Fruit fly (Drosophila melanogaster): Measurements from ENCODE around the gene CG13689.

CG13689 gene

DNA sequence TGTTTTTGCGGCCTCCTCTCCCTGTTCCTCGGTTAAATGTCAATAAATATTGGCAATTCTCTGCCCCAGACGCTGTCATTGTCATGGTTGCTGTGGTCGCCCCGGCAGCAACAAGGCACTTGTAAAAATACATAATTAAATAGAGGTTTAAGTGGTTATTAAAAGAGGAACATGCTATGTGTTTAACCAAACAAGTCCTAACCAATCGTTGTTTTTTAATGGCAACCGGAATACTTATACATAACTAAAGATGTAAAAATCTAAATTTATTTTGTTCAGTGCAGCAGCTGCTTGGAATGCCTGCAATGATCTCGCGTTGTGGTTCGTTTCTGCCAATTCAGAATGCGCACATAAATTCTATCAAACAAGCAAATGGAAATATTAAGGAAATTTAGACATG lies 4.3 kb downstream of the CG13689 start:
- no peak for TF ChIP-seq Rel (GFP tag; optimal IDR thresholded peaks at IDR 0.05)
- TF ChIP-seq Rel (tag; optimal IDR thresholded peaks at IDR 0.05) = no peak
- TF ChIP-seq CG9705 (GFP tag; optimal IDR thresholded peaks at IDR 0.05) = no peak
- TF ChIP-seq rgr (GFP tag; optimal IDR thresholded peaks at IDR 0.05) = peak; percentile 6
- peak; percentile 39 for TF ChIP-seq h (GFP tag; optimal IDR thresholded peaks at IDR 0.05)
- TF ChIP-seq Hnf4 (GFP tag; optimal IDR thresholded peaks at IDR 0.05) = no peak
- no peak for TF ChIP-seq GATAd (GFP tag; optimal IDR thresholded peaks at IDR 0.05)
- no peak for TF ChIP-seq lola (GFP tag; optimal IDR thresholded peaks at IDR 0.05)
- no peak for TF ChIP-seq Jra (GFP tag; optimal IDR thresholded peaks at IDR 0.05)
- TF ChIP-seq foxo (GFP tag; optimal IDR thresholded peaks at IDR 0.05) = peak in 1 of 2 experiments; percentile 9
- no peak for TF ChIP-seq Mio (GFP tag; optimal IDR thresholded peaks at IDR 0.05)
- TF ChIP-seq br (GFP tag; optimal IDR thresholded peaks at IDR 0.05) = peak; percentile 7
- TF ChIP-seq HLH106 (tag; optimal IDR thresholded peaks at IDR 0.05) = no peak
- no peak for TF ChIP-seq CG32264 (GFP tag; optimal IDR thresholded peaks at IDR 0.05)
- peak; percentile 35 for TF ChIP-seq fru (GFP tag; optimal IDR thresholded peaks at IDR 0.05)
- peak; percentile 19 for TF ChIP-seq ey (GFP tag; optimal IDR thresholded peaks at IDR 0.05)
- no peak for TF ChIP-seq N (GFP tag; optimal IDR thresholded peaks at IDR 0.05)
- peak; percentile 10 for TF ChIP-seq woc (GFP tag; optimal IDR thresholded peaks at IDR 0.05)

- TF ChIP-seq fru (GFP tag; optimal IDR thresholded peaks at IDR 0.05) (no peak), rgr (GFP tag; optimal IDR thresholded peaks at IDR 0.05) (no peak), dmrt93B (GFP tag; optimal IDR thresholded peaks at IDR 0.05) (no peak), Dif (GFP tag; optimal IDR thresholded peaks at IDR 0.05; ENCODE audit: partially characterized antibody) (no peak), Rel (GFP tag; optimal IDR thresholded peaks at IDR 0.05) (no peak), Rel (tag; optimal IDR thresholded peaks at IDR 0.05) (no peak), pan (optimal IDR thresholded peaks at IDR 0.05) (no peak), CG9705 (GFP tag; optimal IDR thresholded peaks at IDR 0.05) (no peak), Sp1 (GFP tag; optimal IDR thresholded peaks at IDR 0.05) (no peak), psq (GFP tag; optimal IDR thresholded peaks at IDR 0.05) (no peak), dl (GFP tag; optimal IDR thresholded peaks at IDR 0.05; ENCODE audit: insufficient read depth in 1 of 2, partially characterized antibody in 2 of 2) (no peak), CG32264 (GFP tag; optimal IDR thresholded peaks at IDR 0.05) (no peak), h (GFP tag; optimal IDR thresholded peaks at IDR 0.05) (no peak), Hnf4 (GFP tag; optimal IDR thresholded peaks at IDR 0.05) (no peak), Dfd (GFP tag; optimal IDR thresholded peaks at IDR 0.05) (no peak), tai (GFP tag; optimal IDR thresholded peaks at IDR 0.05) (no peak), usp (GFP tag; optimal IDR thresholded peaks at IDR 0.05) (no peak)
Measured at dm6 chr2L:608143-608542, 5.5 kb downstream of the CG13689 start.

DNA sequence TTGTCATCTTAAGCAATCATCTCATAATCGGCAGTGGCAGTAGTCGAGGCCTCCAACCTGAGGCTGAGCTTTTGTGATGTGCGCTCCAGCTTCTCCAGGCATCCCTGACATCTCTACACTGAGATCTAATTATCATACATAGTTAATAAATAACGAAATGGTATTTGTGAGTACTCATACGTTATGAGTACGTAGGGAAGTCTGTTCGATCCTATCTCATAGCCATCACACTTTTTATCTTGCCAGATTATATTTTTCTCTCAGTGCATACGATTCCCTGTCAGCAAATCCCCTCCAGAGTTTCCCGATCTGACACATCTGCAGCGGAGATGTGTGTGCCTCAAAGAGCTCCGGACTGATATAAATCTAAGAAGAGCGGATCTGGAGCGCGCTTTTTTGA lies 6.9 kb downstream of the CG13689 start:
- no peak for TF ChIP-seq Sp1 (GFP tag; optimal IDR thresholded peaks at IDR 0.05)
- no peak for TF ChIP-seq pan (optimal IDR thresholded peaks at IDR 0.05)
- peak in 1 of 2 experiments; percentile 19 for TF ChIP-seq foxo (GFP tag; optimal IDR thresholded peaks at IDR 0.05)
- peak; percentile 12 for TF ChIP-seq h (GFP tag; optimal IDR thresholded peaks at IDR 0.05)

DNA sequence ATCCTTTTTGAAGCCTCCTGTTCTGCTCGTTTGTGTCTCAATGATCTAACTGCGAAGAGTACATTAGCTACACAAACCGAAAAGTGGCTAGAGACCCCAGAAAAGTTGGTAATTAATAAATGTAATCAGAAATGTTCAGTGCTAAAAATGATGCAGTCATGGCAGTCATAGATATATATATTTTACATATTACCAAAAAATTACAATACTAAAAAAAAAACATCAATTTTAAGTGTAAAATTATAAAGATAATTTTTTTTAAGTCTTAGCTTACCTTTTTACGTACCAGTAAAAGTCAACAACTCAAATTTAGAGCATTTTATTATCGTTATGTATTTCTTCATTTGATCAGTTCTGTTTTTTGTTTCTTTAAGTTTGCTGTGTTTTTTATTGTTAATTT lies 10.2 kb downstream of the CG13689 start:
- no peak for TF ChIP-seq Abd-B (GFP tag; optimal IDR thresholded peaks at IDR 0.05)
- TF ChIP-seq HLH106 (tag; optimal IDR thresholded peaks at IDR 0.05) = peak; percentile 4
- peak; percentile 7 for TF ChIP-seq Sp1 (GFP tag; optimal IDR thresholded peaks at IDR 0.05)

dm6 chr2L:615023-615422 lies 12.4 kb downstream of the CG13689 start:
- TF ChIP-seq Myc (optimal IDR thresholded peaks at IDR 0.05) (no peak), rgr (GFP tag; optimal IDR thresholded peaks at IDR 0.05) (peak; percentile 36), Jra (GFP tag; optimal IDR thresholded peaks at IDR 0.05) (no peak), Dfd (GFP tag; optimal IDR thresholded peaks at IDR 0.05) (no peak), Abd-B (GFP tag; optimal IDR thresholded peaks at IDR 0.05) (no peak), Sp1 (GFP tag; optimal IDR thresholded peaks at IDR 0.05) (no peak), dsf (GFP tag; optimal IDR thresholded peaks at IDR 0.05; ENCODE audit: borderline replicate concordance) (no peak), woc (GFP tag; optimal IDR thresholded peaks at IDR 0.05) (peak; percentile 41), HLH106 (tag; optimal IDR thresholded peaks at IDR 0.05) (no peak), Hr78 (GFP tag; optimal IDR thresholded peaks at IDR 0.05) (no peak), Hr83 (GFP tag; optimal IDR thresholded peaks at IDR 0.05; ENCODE audit: poor library complexity, severe bottlenecking) (no peak), fru (GFP tag; optimal IDR thresholded peaks at IDR 0.05) (peak; percentile 31), tai (GFP tag; optimal IDR thresholded peaks at IDR 0.05) (no peak), Rel (GFP tag; optimal IDR thresholded peaks at IDR 0.05) (no peak), Rel (tag; optimal IDR thresholded peaks at IDR 0.05) (no peak), ey (GFP tag; optimal IDR thresholded peaks at IDR 0.05) (peak; percentile 16), brk (GFP tag; optimal IDR thresholded peaks at IDR 0.05) (no peak), sv (GFP tag; optimal IDR thresholded peaks at IDR 0.05) (no peak), Dif (GFP tag; optimal IDR thresholded peaks at IDR 0.05; ENCODE audit: partially characterized antibody) (no peak), dl (GFP tag; optimal IDR thresholded peaks at IDR 0.05; ENCODE audit: insufficient read depth in 1 of 2, partially characterized antibody in 2 of 2) (no peak), usp (GFP tag; optimal IDR thresholded peaks at IDR 0.05) (no peak), lola (GFP tag; optimal IDR thresholded peaks at IDR 0.05) (no peak), CrebA (GFP tag; optimal IDR thresholded peaks at IDR 0.05; ENCODE audit: borderline replicate concordance) (no peak), foxo (GFP tag; optimal IDR thresholded peaks at IDR 0.05) (peak in 1 of 2 experiments; percentile 39), CG32264 (GFP tag; optimal IDR thresholded peaks at IDR 0.05) (no peak), br (GFP tag; optimal IDR thresholded peaks at IDR 0.05) (no peak), GATAd (GFP tag; optimal IDR thresholded peaks at IDR 0.05) (no peak), h (GFP tag; optimal IDR thresholded peaks at IDR 0.05) (peak; percentile 41), psq (GFP tag; optimal IDR thresholded peaks at IDR 0.05) (peak; percentile 23), Vsx2 (GFP tag; optimal IDR thresholded peaks at IDR 0.05; ENCODE audit: partially characterized antibody) (no peak)
